Worm (Caenorhabditis elegans) whole organism, L2 larva: ENCODE measurements around the gene lev-9.

Experiments used
- C34F6.9 ChIP-seq: fragments of 150-350 bp; optimal IDR thresholded peaks from 2 replicates; lab custom pipeline; 2014; ENCODE audit warnings: missing biosample characterization, missing genetic modification characterization
- F13H6.1 ChIP-seq: sonication (generic microtip); optimal IDR thresholded peaks from 2 replicates; lab custom pipeline; 2016; ENCODE audit warnings: missing genetic modification characterization, missing compliant biosample characterization
- R02D3.7 ChIP-seq: fragments of 150-350 bp; optimal IDR thresholded peaks from 2 replicates; lab custom pipeline; 2014; ENCODE audit warnings: missing biosample characterization, missing genetic modification characterization
- Y55F3AM.14 ChIP-seq: fragments of 200-800 bp; sonication (Bioruptor generic); optimal IDR thresholded peaks from 2 replicates; lab custom pipeline; 2018; ENCODE audit warnings: mild to moderate bottlenecking, missing genetic modification characterization, missing compliant biosample characterization
- ZK546.5 ChIP-seq: sonication (generic microtip); optimal IDR thresholded peaks from 2 replicates; lab custom pipeline; 2017; ENCODE audit warnings: missing biosample characterization, missing genetic modification characterization
- alr-1 ChIP-seq: fragments of 150-350 bp; optimal IDR thresholded peaks from 2 replicates; lab custom pipeline; 2014; ENCODE audit warnings: missing biosample characterization, missing genetic modification characterization
- aly-2 ChIP-seq: fragments of 150-350 bp; optimal IDR thresholded peaks from 2 replicates; lab custom pipeline; 2014; ENCODE audit warnings: missing biosample characterization, missing genetic modification characterization
- ama-1 ChIP-seq: fragments of 150-350 bp; optimal IDR thresholded peaks from 2 replicates; lab custom pipeline; 2018; ENCODE audit warnings: inconsistent platforms
- blmp-1 ChIP-seq: sonication (generic microtip); optimal IDR thresholded peaks from 2 replicates; lab custom pipeline; 2017; ENCODE audit warnings: missing genetic modification characterization, mild to moderate bottlenecking, missing compliant biosample characterization, antibody characterized with exemption, moderate library complexity; ENCODE audit not compliant: insufficient read depth
- ceh-16 ChIP-seq: fragments of 150-350 bp; optimal IDR thresholded peaks from 2 replicates; lab custom pipeline; 2014; ENCODE audit warnings: missing biosample characterization, missing genetic modification characterization
- ceh-82 ChIP-seq: fragments of 150-350 bp; optimal IDR thresholded peaks from 2 replicates; lab custom pipeline; 2014; ENCODE audit warnings: missing biosample characterization, missing genetic modification characterization
- crh-2 ChIP-seq: sonication (generic microtip); optimal IDR thresholded peaks from 2 replicates; lab custom pipeline; 2017; ENCODE audit warnings: missing biosample characterization, missing genetic modification characterization
- dmd-4 ChIP-seq: sonication (generic microtip); optimal IDR thresholded peaks from 2 replicates; lab custom pipeline; 2017; ENCODE audit warnings: missing biosample characterization, missing genetic modification characterization
- egl-27 ChIP-seq: sonication (generic microtip); optimal IDR thresholded peaks from 3 replicates; lab custom pipeline; 2017; ENCODE audit warnings: missing biosample characterization, missing genetic modification reagents, missing genetic modification characterization
- elt-1 ChIP-seq: fragments of 150-350 bp; optimal IDR thresholded peaks from 2 replicates; lab custom pipeline; 2014; ENCODE audit warnings: missing biosample characterization, missing genetic modification characterization
- elt-3 ChIP-seq: sonication (generic microtip); optimal IDR thresholded peaks from 2 replicates; lab custom pipeline; 2017; ENCODE audit warnings: missing biosample characterization, missing genetic modification characterization
- fos-1 ChIP-seq: fragments of 150-350 bp; optimal IDR thresholded peaks from 2 replicates; lab custom pipeline; 2014; ENCODE audit warnings: missing biosample characterization, missing genetic modification characterization
- gmeb-1 ChIP-seq: fragments of 150-350 bp; optimal IDR thresholded peaks from 2 replicates; lab custom pipeline; 2014; ENCODE audit warnings: missing biosample characterization, missing genetic modification characterization
- lin-11 ChIP-seq: fragments of 150-350 bp; sonication (generic microtip); optimal IDR thresholded peaks from 2 replicates; lab custom pipeline; 2014; ENCODE audit warnings: missing biosample characterization, missing genetic modification characterization, inconsistent platforms, mixed read lengths
- lin-13 ChIP-seq: fragments of 150-350 bp; optimal IDR thresholded peaks from 2 replicates; lab custom pipeline; 2014; ENCODE audit warnings: missing biosample characterization, missing genetic modification reagents, missing genetic modification characterization
- lin-39 ChIP-seq: fragments of 150-350 bp; optimal IDR thresholded peaks from 2 replicates; lab custom pipeline; 2014; ENCODE audit warnings: missing biosample characterization, missing genetic modification reagents, missing genetic modification characterization
- lsy-2 ChIP-seq, 2 experiments: fragments of 150-350 bp in 1 of 2; sonication (generic microtip) in 1 of 2; optimal IDR thresholded peaks; 2 replicates each; lab custom pipeline; 2014 to 2017; ENCODE audit warnings: missing biosample characterization in 2 of 2, missing genetic modification characterization in 2 of 2
- mab-5 ChIP-seq: fragments of 150-350 bp; optimal IDR thresholded peaks from 2 replicates; lab custom pipeline; 2014; ENCODE audit warnings: missing biosample characterization, missing genetic modification characterization
- mbf-1 ChIP-seq: sonication (generic microtip); optimal IDR thresholded peaks from 2 replicates; lab custom pipeline; 2017; ENCODE audit warnings: missing biosample characterization, missing genetic modification characterization
- mdl-1 ChIP-seq, 2 experiments: fragments of 150-350 bp in 1 of 2; sonication (generic microtip) in 1 of 2; optimal IDR thresholded peaks; 2 replicates each; lab custom pipeline; 2017; ENCODE audit warnings: missing biosample characterization in 2 of 2, missing genetic modification characterization in 2 of 2
- nhr-10 ChIP-seq: sonication (generic microtip); optimal IDR thresholded peaks from 2 replicates; lab custom pipeline; 2017; ENCODE audit warnings: missing biosample characterization, missing genetic modification characterization
- nhr-11 ChIP-seq: fragments of 150-350 bp; optimal IDR thresholded peaks from 2 replicates; lab custom pipeline; 2014; ENCODE audit warnings: missing biosample characterization, missing genetic modification characterization
- nhr-12 ChIP-seq: fragments of 150-350 bp; optimal IDR thresholded peaks from 2 replicates; lab custom pipeline; 2014; ENCODE audit warnings: missing biosample characterization, missing genetic modification characterization
- nhr-129 ChIP-seq: fragments of 150-350 bp; optimal IDR thresholded peaks from 2 replicates; lab custom pipeline; 2014; ENCODE audit warnings: missing biosample characterization, missing genetic modification characterization
- nhr-21 ChIP-seq: fragments of 150-350 bp; optimal IDR thresholded peaks from 2 replicates; lab custom pipeline; 2014; ENCODE audit warnings: missing biosample characterization, missing genetic modification characterization
- nhr-23 ChIP-seq: fragments of 150-350 bp; optimal IDR thresholded peaks from 2 replicates; lab custom pipeline; 2014; ENCODE audit warnings: missing biosample characterization, missing genetic modification reagents, missing genetic modification characterization
- nhr-237 ChIP-seq: fragments of 150-350 bp; optimal IDR thresholded peaks from 2 replicates; lab custom pipeline; 2014; ENCODE audit warnings: missing biosample characterization, missing genetic modification characterization
- nhr-25 ChIP-seq: fragments of 150-350 bp; sonication (generic microtip); optimal IDR thresholded peaks from 3 replicates; lab custom pipeline; 2014; ENCODE audit warnings: missing biosample characterization, missing genetic modification characterization
- nhr-6 ChIP-seq: fragments of 150-350 bp; optimal IDR thresholded peaks from 2 replicates; lab custom pipeline; 2014; ENCODE audit warnings: missing biosample characterization, missing genetic modification characterization
- nhr-77 ChIP-seq: fragments of 150-350 bp; optimal IDR thresholded peaks from 2 replicates; lab custom pipeline; 2014; ENCODE audit warnings: missing biosample characterization, missing genetic modification characterization
- peb-1 ChIP-seq: fragments of 150-350 bp; optimal IDR thresholded peaks from 2 replicates; lab custom pipeline; 2014; ENCODE audit warnings: missing biosample characterization, missing genetic modification characterization
- sem-4 ChIP-seq: fragments of 150-350 bp; optimal IDR thresholded peaks from 2 replicates; lab custom pipeline; 2014; ENCODE audit warnings: missing biosample characterization, missing genetic modification reagents, missing genetic modification characterization
- skn-1 ChIP-seq: sonication (generic microtip); optimal IDR thresholded peaks from 2 replicates; lab custom pipeline; 2017; ENCODE audit warnings: missing biosample characterization, missing genetic modification characterization
- sma-3 ChIP-seq: sonication (generic microtip); optimal IDR thresholded peaks from 2 replicates; lab custom pipeline; 2016; ENCODE audit warnings: missing genetic modification reagents, missing genetic modification characterization, missing compliant biosample characterization
- sma-9 ChIP-seq, 2 experiments: fragments of 150-350 bp in 1 of 2; sonication (generic microtip) in 1 of 2; optimal IDR thresholded peaks; 2 replicates each; lab custom pipeline; 2014 to 2016; ENCODE audit warnings: missing genetic modification characterization in 2 of 2, mild to moderate bottlenecking in 1 of 2, missing biosample characterization in 1 of 2, missing compliant biosample characterization in 1 of 2, missing genetic modification reagents in 1 of 2, moderate library complexity in 1 of 2
- snpc-4 ChIP-seq: fragments of 150-350 bp; optimal IDR thresholded peaks from 2 replicates; lab custom pipeline; 2014; ENCODE audit warnings: missing biosample characterization, missing genetic modification characterization
- unc-39 ChIP-seq: fragments of 150-350 bp; optimal IDR thresholded peaks from 2 replicates; lab custom pipeline; 2014; ENCODE audit warnings: missing biosample characterization, missing genetic modification characterization
- unc-55 ChIP-seq: fragments of 150-350 bp; sonication (generic microtip); optimal IDR thresholded peaks from 3 replicates; lab custom pipeline; 2014; ENCODE audit warnings: missing biosample characterization, missing genetic modification reagents, missing genetic modification characterization
- unc-62 ChIP-seq: fragments of 150-350 bp; optimal IDR thresholded peaks from 2 replicates; lab custom pipeline; 2014; ENCODE audit warnings: missing biosample characterization, missing genetic modification reagents, missing genetic modification characterization
- zag-1 ChIP-seq: fragments of 150-350 bp; optimal IDR thresholded peaks from 2 replicates; lab custom pipeline; 2014; ENCODE audit warnings: missing biosample characterization, missing genetic modification characterization
- ztf-1 ChIP-seq: fragments of 200-800 bp; sonication (Bioruptor generic); conservative IDR thresholded peaks from 2 replicates; pipeline ENCODE4 v1.3.6; 2022; ENCODE audit warnings: missing genetic modification characterization, missing compliant biosample characterization
- ztf-11 ChIP-seq: sonication (generic microtip); optimal IDR thresholded peaks from 2 replicates; lab custom pipeline; 2017; ENCODE audit warnings: missing biosample characterization, missing genetic modification characterization
- ztf-4 ChIP-seq: fragments of 150-350 bp; optimal IDR thresholded peaks from 2 replicates; lab custom pipeline; 2014; ENCODE audit warnings: missing biosample characterization, missing genetic modification characterization

The lev-9 gene

DNA sequence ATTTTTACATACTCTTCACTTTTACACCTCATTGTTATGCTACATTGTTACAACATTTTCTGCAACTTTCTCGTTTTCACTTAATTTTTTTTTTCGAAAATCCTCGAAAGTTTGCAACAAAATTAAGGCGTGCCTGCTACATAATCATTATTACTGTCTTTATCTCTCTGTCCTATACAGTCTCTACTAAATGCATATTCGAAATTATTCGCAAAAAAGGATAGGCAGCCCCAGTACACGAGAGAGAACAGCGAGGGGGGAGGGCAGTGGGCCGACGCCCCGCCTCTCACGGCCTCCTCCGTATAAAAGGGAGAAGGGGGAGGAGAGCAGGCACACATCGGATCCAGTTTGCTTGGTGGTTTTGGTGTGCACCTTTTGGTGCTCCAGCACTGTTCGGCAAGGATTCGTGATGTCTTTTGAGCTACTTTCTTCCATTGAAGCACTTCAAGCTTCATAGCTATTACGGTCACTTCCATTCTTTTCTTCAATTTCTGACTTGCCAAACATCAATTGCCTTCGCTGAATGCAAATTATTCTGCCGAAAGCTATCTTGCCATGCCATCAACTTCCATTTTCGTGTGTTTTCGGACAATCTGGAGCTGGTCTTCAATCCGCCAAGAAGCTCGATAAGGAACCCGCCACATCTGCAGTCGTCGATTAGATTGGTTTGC, 39.5 kb downstream of the lev-9 start:
- no peak for TF ChIP-seq blmp-1 (tag; lab: Kevin White, UChicago)
- no peak for TF ChIP-seq ztf-11 (tag; lab: Kevin White, UChicago)
- no peak for TF ChIP-seq nhr-23
- TF ChIP-seq F13H6.1 (tag; lab: Kevin White, UChicago) = peak; percentile 58
- no peak for TF ChIP-seq snpc-4
- TF ChIP-seq R02D3.7 (tag; lab: Kevin White, UChicago) = no peak
- no peak for TF ChIP-seq elt-3
- no peak for TF ChIP-seq nhr-12 (tag; lab: Kevin White, UChicago)
- no peak for TF ChIP-seq unc-62 (GFP tag; lab: Kevin White, UChicago)
- TF ChIP-seq lsy-2 (tag; optimal IDR thresholded peaks at IDR 0.05; lab: Kevin White, UChicago) = peak in 1 of 2 experiments; percentile 7
- peak; percentile 21 for TF ChIP-seq gmeb-1
- peak; percentile 20 for TF ChIP-seq nhr-21 (tag; lab: Kevin White, UChicago)
- TF ChIP-seq nhr-6 = peak; percentile 5
- TF ChIP-seq egl-27 (tag; lab: Kevin White, UChicago) = no peak
- no peak for TF ChIP-seq nhr-10
- TF ChIP-seq C34F6.9 (tag; lab: Kevin White, UChicago) = peak; percentile 54
- TF ChIP-seq nhr-25 (tag; lab: Kevin White, UChicago) = no peak
- peak; percentile 53 for TF ChIP-seq fos-1
- TF ChIP-seq elt-1 (tag; lab: Kevin White, UChicago) = no peak
- peak; percentile 37 for TF ChIP-seq nhr-129
- TF ChIP-seq sma-3 (GFP tag; lab: Kevin White, UChicago) = peak; percentile 34
- no peak for TF ChIP-seq mbf-1 (tag; lab: Kevin White, UChicago)
- TF ChIP-seq unc-55 (GFP tag; lab: Kevin White, UChicago) = no peak
- peak; percentile 49 for TF ChIP-seq lin-13
- TF ChIP-seq sma-9 (GFP tag; optimal IDR thresholded peaks at IDR 0.05; lab: Kevin White, UChicago) = peak; percentile 64
- TF ChIP-seq sma-9 (tag; optimal IDR thresholded peaks at IDR 0.05; lab: Kevin White, UChicago) = no peak
- TF ChIP-seq ztf-4 (tag; lab: Kevin White, UChicago) = no peak
- no peak for TF ChIP-seq sem-4 (tag; lab: Kevin White, UChicago)
- TF ChIP-seq Y55F3AM.14 = no peak
- TF ChIP-seq unc-39 (tag; lab: Kevin White, UChicago) = no peak
- TF ChIP-seq mdl-1 (tag; optimal IDR thresholded peaks at IDR 0.05; lab: Kevin White, UChicago) = peak in 1 of 2 experiments; percentile 44
- TF ChIP-seq nhr-77 (tag; lab: Kevin White, UChicago) = no peak
- no peak for TF ChIP-seq zag-1 (tag; lab: Kevin White, UChicago)
- TF ChIP-seq nhr-11 (tag; lab: Kevin White, UChicago) = no peak
- no peak for TF ChIP-seq nhr-237 (tag; lab: Kevin White, UChicago)
- TF ChIP-seq lin-39 (tag; lab: Kevin White, UChicago) = no peak
- TF ChIP-seq alr-1 (tag; lab: Kevin White, UChicago) = no peak
- no peak for TF ChIP-seq aly-2 (tag; lab: Kevin White, UChicago)
- no peak for TF ChIP-seq ceh-16
- no peak for TF ChIP-seq crh-2
- no peak for TF ChIP-seq dmd-4 (tag; lab: Kevin White, UChicago)
- no peak for TF ChIP-seq mab-5
- no peak for TF ChIP-seq skn-1 (tag; lab: Kevin White, UChicago)
- no peak for TF ChIP-seq ceh-82 (tag; lab: Kevin White, UChicago)
- peak; percentile 98 for TF ChIP-seq ama-1 (lab: Kevin White, UChicago)
- peak; percentile 30 for TF ChIP-seq lin-11
- no peak for TF ChIP-seq ztf-1 (GFP tag; lab: Robert Waterston, UW)
- no peak for TF ChIP-seq peb-1
- no peak for TF ChIP-seq ZK546.5 (tag; lab: Kevin White, UChicago)
